Fruit fly (Drosophila melanogaster) whole organism: ENCODE measurements around the gene GC.

Experiments used
- Dll ChIP-seq: fragments of >200 bp; optimal IDR thresholded peaks from 2 replicates; lab custom pipeline; 2017
- psq ChIP-seq: fragments of >200 bp; optimal IDR thresholded peaks from 2 replicates; lab custom pipeline; 2017

- TF ChIP-seq psq (lab: Kevin White, UChicago): no peak
- TF ChIP-seq Dll (lab: Kevin White, UChicago): no peak
These were observed 13.4 kb downstream of the GC start, which contains the start of gene CG12105 for dm6 chr3L:1615701-1616100.
